Worm (Caenorhabditis elegans) whole organism, L4 larva: Measurements from ENCODE around the gene F28H6.4.
A peak's percentile ranks its signal among the peaks of the same experiment; 100 is the strongest.

ENCODE experiments used
- D1046.2 ChIP-seq: fragments of 200-800 bp; sonication (Bioruptor generic); IDR thresholded peaks from 2 replicates; pipeline ENCODE4 v1.3.6; 2022; ENCODE audit warnings: missing genetic modification characterization, missing compliant biosample characterization
- F10B5.3 ChIP-seq: sonication (generic microtip); optimal IDR thresholded peaks from 2 replicates; lab custom pipeline; 2016; ENCODE audit warnings: mild to moderate bottlenecking, missing genetic modification characterization, missing compliant biosample characterization
- F37D6.2 ChIP-seq: sonication (generic microtip); optimal IDR thresholded peaks from 2 replicates; lab custom pipeline; 2016; ENCODE audit warnings: mild to moderate bottlenecking, missing genetic modification characterization, missing compliant biosample characterization
- F44E2.7 ChIP-seq: fragments of 200-800 bp; sonication (Bioruptor generic); IDR thresholded peaks from 2 replicates; pipeline ENCODE4 v2.1.2; 2022; ENCODE audit warnings: missing genetic modification characterization, missing compliant biosample characterization
- F49E8.2 ChIP-seq: sonication (generic microtip); optimal IDR thresholded peaks from 2 replicates; lab custom pipeline; 2016; ENCODE audit warnings: missing compliant biosample characterization, mild to moderate bottlenecking, missing genetic modification characterization, borderline replicate concordance
- Y105C5A.15 ChIP-seq: fragments of 200-800 bp; sonication (Bioruptor generic); IDR thresholded peaks from 2 replicates; pipeline ENCODE4 v1.3.6; 2022; ENCODE audit warnings: missing genetic modification characterization, missing compliant biosample characterization
- Y48G9A.11 ChIP-seq: fragments of 200-800 bp; sonication (Bioruptor generic); IDR thresholded peaks from 2 replicates; pipeline ENCODE4 v1.3.6; 2022; ENCODE audit warnings: missing genetic modification reagents, missing genetic modification characterization, missing compliant biosample characterization
- ZK546.5 ChIP-seq, 2 experiments: sonication (generic microtip); optimal IDR thresholded peaks; 2 replicates each; lab custom pipeline; 2017; ENCODE audit warnings: missing biosample characterization in 2 of 2, missing genetic modification characterization in 2 of 2
- aly-2 ChIP-seq: sonication (generic microtip); optimal IDR thresholded peaks from 2 replicates; lab custom pipeline; 2018; ENCODE audit warnings: missing biosample characterization, missing genetic modification characterization
- ama-1 ChIP-seq: fragments of 150-350 bp; optimal IDR thresholded peaks from 2 replicates; lab custom pipeline; 2014; ENCODE audit warnings: inconsistent platforms, mixed read lengths
- arid-1 ChIP-seq: fragments of 200-800 bp; sonication (Bioruptor generic); conservative IDR thresholded peaks from 2 replicates; pipeline ENCODE4 v1.3.6; 2022; ENCODE audit warnings: missing genetic modification reagents, missing genetic modification characterization, missing compliant biosample characterization
- ceh-28 ChIP-seq: fragments of 150-350 bp; optimal IDR thresholded peaks from 2 replicates; lab custom pipeline; 2014; ENCODE audit warnings: missing biosample characterization, missing genetic modification reagents, missing genetic modification characterization
- ceh-32 ChIP-seq: sonication (generic microtip); optimal IDR thresholded peaks from 2 replicates; lab custom pipeline; 2016; ENCODE audit warnings: mild to moderate bottlenecking, missing genetic modification characterization, missing compliant biosample characterization; ENCODE audit not compliant: poor library complexity
- ceh-44 ChIP-seq: fragments of 200-800 bp; sonication (Bioruptor generic); IDR thresholded peaks from 2 replicates; pipeline ENCODE4 v1.3.6; 2022; ENCODE audit warnings: missing genetic modification reagents, missing genetic modification characterization, missing compliant biosample characterization
- ces-1 ChIP-seq: fragments of 150-350 bp; sonication (generic microtip); optimal IDR thresholded peaks from 4 replicates; lab custom pipeline; 2014; ENCODE audit warnings: missing biosample characterization, missing genetic modification reagents, missing genetic modification characterization
- ctbp-1 ChIP-seq: fragments of 200-800 bp; sonication (Bioruptor generic); IDR thresholded peaks from 2 replicates; pipeline ENCODE4 v1.3.6; 2022; ENCODE audit warnings: missing genetic modification reagents, missing genetic modification characterization, missing compliant biosample characterization
- dmd-8 ChIP-seq: fragments of 200-800 bp; sonication (Bioruptor generic); IDR thresholded peaks from 2 replicates; pipeline ENCODE4 v1.3.6; 2022; ENCODE audit warnings: missing genetic modification characterization, missing compliant biosample characterization
- dpl-1 ChIP-seq: fragments of 150-350 bp; optimal IDR thresholded peaks from 2 replicates; lab custom pipeline; 2014; ENCODE audit warnings: missing biosample characterization, missing genetic modification reagents, missing genetic modification characterization
- dve-1 ChIP-seq: sonication (generic microtip); optimal IDR thresholded peaks from 2 replicates; lab custom pipeline; 2017; ENCODE audit warnings: antibody characterized with exemption, mild to moderate bottlenecking, missing genetic modification characterization, missing compliant biosample characterization; ENCODE audit not compliant: insufficient read depth
- fkh-10 ChIP-seq: fragments of 150-350 bp; optimal IDR thresholded peaks from 2 replicates; lab custom pipeline; 2014; ENCODE audit warnings: missing biosample characterization, missing genetic modification reagents, missing genetic modification characterization
- gei-8 ChIP-seq: fragments of 200-800 bp; sonication (Bioruptor generic); optimal IDR thresholded peaks from 2 replicates; lab custom pipeline; 2018; ENCODE audit warnings: mild to moderate bottlenecking, missing genetic modification characterization, missing compliant biosample characterization
- hif-1 ChIP-seq, 2 experiments: sonication (generic microtip); optimal IDR thresholded peaks; 2 replicates each; lab custom pipeline; 2016 to 2017; ENCODE audit warnings: missing compliant biosample characterization in 2 of 2, missing genetic modification characterization in 2 of 2, missing genetic modification reagents in 2 of 2, missing genotype in 2 of 2, mild to moderate bottlenecking in 1 of 2
- hlh-11 ChIP-seq: fragments of 200-800 bp; sonication (Bioruptor generic); optimal IDR thresholded peaks from 2 replicates; lab custom pipeline; 2018; ENCODE audit warnings: mild to moderate bottlenecking, missing genetic modification characterization, missing compliant biosample characterization
- hlh-30 ChIP-seq: sonication (generic microtip); optimal IDR thresholded peaks from 2 replicates; lab custom pipeline; 2017; ENCODE audit warnings: antibody characterized with exemption, mild to moderate bottlenecking, missing genetic modification characterization, missing compliant biosample characterization; ENCODE audit not compliant: insufficient read depth
- hmg-1.1 ChIP-seq: fragments of 200-800 bp; sonication (Bioruptor generic); IDR thresholded peaks from 2 replicates; pipeline ENCODE4 v1.3.6; 2022; ENCODE audit warnings: missing genetic modification reagents, missing genetic modification characterization, missing compliant biosample characterization
- lin-15B ChIP-seq: fragments of 150-350 bp; sonication (generic microtip); optimal IDR thresholded peaks from 3 replicates; lab custom pipeline; 2014; ENCODE audit warnings: missing biosample characterization, missing genetic modification characterization
- lin-38 ChIP-seq: fragments of 200-800 bp; sonication (Bioruptor generic); IDR thresholded peaks from 2 replicates; pipeline ENCODE4 v1.3.6; 2022; ENCODE audit warnings: missing genetic modification reagents, missing genetic modification characterization, missing compliant biosample characterization
- lin-39 ChIP-seq: fragments of 150-350 bp; optimal IDR thresholded peaks from 2 replicates; lab custom pipeline; 2014; ENCODE audit warnings: missing biosample characterization, missing genetic modification reagents, missing genetic modification characterization
- madf-5 ChIP-seq, 2 experiments: fragments of 200-800 bp; sonication (Bioruptor generic); IDR thresholded peaks; 2 replicates each; pipeline ENCODE4 v1.3.6; 2022; ENCODE audit warnings: missing compliant biosample characterization in 2 of 2, missing genetic modification characterization in 2 of 2
- madf-9 ChIP-seq: fragments of 200-800 bp; sonication (Bioruptor generic); conservative IDR thresholded peaks from 2 replicates; pipeline ENCODE4 v1.3.6; 2022; ENCODE audit warnings: missing genetic modification reagents, missing genetic modification characterization, missing compliant biosample characterization
- mdl-1 ChIP-seq, 2 experiments: fragments of 150-350 bp in 1 of 2; sonication (generic microtip) in 1 of 2; optimal IDR thresholded peaks; 2 replicates each; lab custom pipeline; 2014 to 2017; ENCODE audit warnings: missing biosample characterization in 2 of 2, missing genetic modification characterization in 2 of 2
- mdt-29 ChIP-seq: fragments of 200-800 bp; sonication (Bioruptor generic); IDR thresholded peaks from 2 replicates; pipeline ENCODE4 v1.3.6; 2022; ENCODE audit warnings: missing genetic modification reagents, missing genetic modification characterization, missing compliant biosample characterization
- mes-2 ChIP-seq: sonication (generic microtip); optimal IDR thresholded peaks from 2 replicates; lab custom pipeline; 2016; ENCODE audit warnings: missing genotype, mild to moderate bottlenecking, missing genetic modification characterization, missing compliant biosample characterization; ENCODE audit not compliant: poor library complexity, severe bottlenecking
- mxl-2 ChIP-seq: fragments of 200-800 bp; sonication (Bioruptor generic); conservative IDR thresholded peaks from 2 replicates; pipeline ENCODE4 v1.3.6; 2022; ENCODE audit warnings: missing genetic modification reagents, missing genetic modification characterization, missing compliant biosample characterization
- nhr-102 ChIP-seq: sonication (generic microtip); optimal IDR thresholded peaks from 2 replicates; lab custom pipeline; 2016; ENCODE audit warnings: mild to moderate bottlenecking, missing genetic modification characterization, moderate library complexity, missing compliant biosample characterization
- nhr-11 ChIP-seq: fragments of 150-350 bp; optimal IDR thresholded peaks from 2 replicates; lab custom pipeline; 2014; ENCODE audit warnings: missing biosample characterization, missing genetic modification characterization
- nhr-111 ChIP-seq: fragments of 200-800 bp; sonication (Bioruptor generic); optimal IDR thresholded peaks from 2 replicates; lab custom pipeline; 2018; ENCODE audit warnings: mild to moderate bottlenecking, missing genetic modification characterization, missing compliant biosample characterization
- nhr-25 ChIP-seq: sonication (generic microtip); optimal IDR thresholded peaks from 2 replicates; lab custom pipeline; 2017; ENCODE audit warnings: missing genetic modification characterization, mild to moderate bottlenecking, missing compliant biosample characterization, antibody characterized with exemption, moderate library complexity, borderline replicate concordance; ENCODE audit not compliant: insufficient read depth
- nhr-28 ChIP-seq: fragments of 150-350 bp; optimal IDR thresholded peaks from 2 replicates; lab custom pipeline; 2014; ENCODE audit warnings: missing biosample characterization, missing genetic modification characterization
- nhr-42 ChIP-seq: fragments of 200-800 bp; sonication (Bioruptor generic); IDR thresholded peaks from 2 replicates; pipeline ENCODE4 v1.3.6; 2022; ENCODE audit warnings: missing genetic modification characterization, missing compliant biosample characterization
- nhr-77 ChIP-seq: fragments of 150-350 bp; optimal IDR thresholded peaks from 2 replicates; lab custom pipeline; 2014; ENCODE audit warnings: missing biosample characterization, missing genetic modification characterization
- php-3 ChIP-seq: fragments of 200-800 bp; sonication (Bioruptor generic); IDR thresholded peaks from 2 replicates; pipeline ENCODE4 v1.3.6; 2022; ENCODE audit warnings: missing genetic modification reagents, missing genetic modification characterization, missing compliant biosample characterization
- saeg-2 ChIP-seq: fragments of 200-800 bp; sonication (Bioruptor generic); IDR thresholded peaks from 2 replicates; pipeline ENCODE4 v1.3.6; 2022; ENCODE audit warnings: missing genetic modification reagents, missing genetic modification characterization, missing compliant biosample characterization
- set-16 ChIP-seq: fragments of 200-800 bp; sonication (Bioruptor generic); IDR thresholded peaks from 2 replicates; pipeline ENCODE4 v1.3.6; 2022; ENCODE audit warnings: missing genetic modification reagents, missing genetic modification characterization, missing compliant biosample characterization
- skn-1 ChIP-seq: fragments of 150-350 bp; optimal IDR thresholded peaks from 2 replicates; lab custom pipeline; 2014; ENCODE audit warnings: missing biosample characterization, missing genetic modification characterization
- snpc-1.2 ChIP-seq: fragments of 200-800 bp; sonication (Bioruptor generic); IDR thresholded peaks from 2 replicates; pipeline ENCODE4 v1.3.6; 2022; ENCODE audit warnings: missing genetic modification reagents, missing genetic modification characterization, missing compliant biosample characterization
- snpc-4 ChIP-seq: fragments of 150-350 bp; optimal IDR thresholded peaks from 2 replicates; lab custom pipeline; 2014; ENCODE audit warnings: missing biosample characterization, missing genetic modification characterization
- unc-130 ChIP-seq: sonication (generic microtip); optimal IDR thresholded peaks from 2 replicates; lab custom pipeline; 2016; ENCODE audit warnings: missing genetic modification reagents, missing genetic modification characterization, missing compliant biosample characterization
- zag-1 ChIP-seq: fragments of 150-350 bp; optimal IDR thresholded peaks from 2 replicates; lab custom pipeline; 2014; ENCODE audit warnings: missing biosample characterization, missing genetic modification characterization
- zfp-2 ChIP-seq: sonication (generic microtip); optimal IDR thresholded peaks from 2 replicates; lab custom pipeline; 2016; ENCODE audit warnings: mild to moderate bottlenecking, missing genetic modification characterization, missing compliant biosample characterization
- ztf-7 ChIP-seq: fragments of 150-350 bp; optimal IDR thresholded peaks from 2 replicates; lab custom pipeline; 2014; ENCODE audit warnings: missing biosample characterization, missing genetic modification characterization

F28H6.4 gene

DNA sequence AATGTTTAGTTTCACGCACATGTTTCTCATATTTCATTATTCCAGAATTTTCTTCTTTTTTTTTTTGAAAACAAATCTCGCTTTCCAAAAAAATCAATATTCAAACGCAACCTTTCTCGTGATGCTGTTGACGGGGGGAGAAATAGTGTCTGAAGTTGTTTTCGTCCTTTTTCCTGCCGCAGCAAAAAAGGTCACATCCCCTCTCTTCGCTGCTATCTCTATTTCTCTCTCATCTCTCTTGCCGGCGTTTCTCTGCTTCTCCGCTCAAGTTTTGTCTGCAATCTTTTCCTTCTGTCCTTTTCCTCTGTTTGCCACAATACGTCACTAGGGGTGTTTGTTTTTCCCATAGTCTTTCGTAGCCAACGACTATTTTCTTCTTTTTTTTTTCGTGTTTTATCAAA, 19.1 kb downstream of the F28H6.4 start (continued):
- TF ChIP-seq zag-1 (tag; lab: Kevin White, UChicago) (no peak), nhr-111 (GFP tag; lab: Kevin White, UChicago) (no peak), lin-39 (no peak), arid-1 (GFP tag; lab: Robert Waterston, UW) (no peak), dmd-8 (GFP tag; lab: Robert Waterston, UW) (no peak), unc-130 (GFP tag; lab: Kevin White, UChicago) (no peak), hlh-11 (tag; lab: Kevin White, UChicago) (peak; percentile 92), aly-2 (no peak), nhr-11 (tag; lab: Kevin White, UChicago) (peak; percentile 79), nhr-77 (tag; lab: Kevin White, UChicago) (peak; percentile 84), ces-1 (GFP tag; lab: Kevin White, UChicago) (no peak), Y105C5A.15 (GFP tag; lab: Robert Waterston, UW) (no peak), dve-1 (tag; lab: Kevin White, UChicago) (peak; percentile 91), nhr-28 (tag; lab: Kevin White, UChicago) (peak; percentile 96), ceh-28 (tag; lab: Kevin White, UChicago) (peak; percentile 32), mdt-29 (GFP tag; lab: Robert Waterston, UW) (no peak), Y48G9A.11 (GFP tag; lab: Robert Waterston, UW) (no peak), F49E8.2 (tag; lab: Kevin White, UChicago) (no peak), ZK546.5 (tag; optimal IDR thresholded peaks at IDR 0.05; lab: Kevin White, UChicago) (no peak), F10B5.3 (tag; lab: Kevin White, UChicago) (no peak), set-16 (peak; percentile 27; the same call in 1 of the 2 replicates), dpl-1 (GFP tag; lab: Kevin White, UChicago) (peak; percentile 54), zfp-2 (tag; lab: Kevin White, UChicago) (no peak), fkh-10 (GFP tag; lab: Kevin White, UChicago) (peak; percentile 80), lin-15B (tag; lab: Kevin White, UChicago) (no peak), ctbp-1 (0 out of 2 replicates have a peak, but pooled peaks have one; percentile 20), php-3 (GFP tag; lab: Robert Waterston, UW) (no peak), ama-1 (lab: Kevin White, UChicago) (no peak), ztf-7 (tag; lab: Kevin White, UChicago) (peak; percentile 2), hmg-1.1 (GFP tag; lab: Robert Waterston, UW) (peak; percentile 74), nhr-102 (tag; lab: Kevin White, UChicago) (peak; percentile 22), mes-2 (tag; lab: Kevin White, UChicago) (peak; percentile 66), F37D6.2 (tag; lab: Kevin White, UChicago) (peak; percentile 16), snpc-1.2 (GFP tag; lab: Robert Waterston, UW) (no peak), hlh-30 (peak; percentile 96), lin-38 (GFP tag; lab: Robert Waterston, UW) (no peak; the same call in 1 of the 2 replicates), D1046.2 (GFP tag; lab: Robert Waterston, UW) (no peak), F44E2.7 (GFP tag; lab: Robert Waterston, UW) (no peak), hif-1 (tag; optimal IDR thresholded peaks at IDR 0.05; lab: Kevin White, UChicago) (peak in 1 of 2 experiments; percentile 51), snpc-4 (no peak), nhr-42 (GFP tag; lab: Robert Waterston, UW) (peak; percentile 41; the same call in 1 of the 2 replicates), saeg-2 (GFP tag; lab: Robert Waterston, UW) (no peak), ceh-44 (GFP tag; lab: Robert Waterston, UW) (no peak), gei-8 (GFP tag; lab: Kevin White, UChicago) (no peak), mxl-2 (GFP tag; lab: Robert Waterston, UW) (no peak), ceh-32 (tag; lab: Kevin White, UChicago) (no peak), skn-1 (tag; lab: Kevin White, UChicago) (no peak), mdl-1 (tag; optimal IDR thresholded peaks at IDR 0.05; lab: Kevin White, UChicago) (peak; percentile 63 to 89), nhr-25 (tag; lab: Kevin White, UChicago) (peak; percentile 46), madf-5 (GFP tag; IDR thresholded peaks at IDR 0.05; lab: Robert Waterston, UW) (no peak), madf-9 (GFP tag; lab: Robert Waterston, UW) (no peak)
